Fruit fly (Drosophila melanogaster) whole organism, adult: ENCODE measurements around the gene Cortactin.

Experiments
- CG12768 ChIP-seq: fragments of 200-800 bp; sonication (Bioruptor generic); optimal IDR thresholded peaks from 2 replicates; lab custom pipeline; 2017; ENCODE audit warnings: missing biosample characterization, missing genetic modification characterization, mild to moderate bottlenecking, moderate library complexity, missing genetic modification reagents
- CG33017 ChIP-seq: fragments of 200-800 bp; sonication (Bioruptor generic); optimal IDR thresholded peaks from 2 replicates; lab custom pipeline; 2018; ENCODE audit warnings: missing biosample characterization, mild to moderate bottlenecking, missing genetic modification characterization, moderate library complexity
- CG5204 ChIP-seq: fragments of 200-800 bp; sonication (Bioruptor generic); optimal IDR thresholded peaks from 2 replicates; lab custom pipeline; 2016; ENCODE audit warnings: missing biosample characterization, missing genetic modification characterization
- CG7101 ChIP-seq: fragments of 200-800 bp; sonication (Bioruptor generic); optimal IDR thresholded peaks from 2 replicates; lab custom pipeline; 2018; ENCODE audit warnings: missing biosample characterization, mild to moderate bottlenecking, missing genetic modification characterization, moderate library complexity
- Crg-1 ChIP-seq: fragments of 200-800 bp; sonication (Bioruptor generic); optimal IDR thresholded peaks from 2 replicates; lab custom pipeline; 2016; ENCODE audit warnings: missing biosample characterization, missing genetic modification characterization
- Hr96 ChIP-seq: fragments of 200-800 bp; sonication (Bioruptor generic); optimal IDR thresholded peaks from 2 replicates; lab custom pipeline; 2016; ENCODE audit warnings: missing biosample characterization, missing genetic modification characterization
- bab1 ChIP-seq: fragments of 200-800 bp; sonication (Bioruptor generic); optimal IDR thresholded peaks from 3 replicates; lab custom pipeline; 2019; ENCODE audit warnings: missing biosample characterization, mild to moderate bottlenecking, missing genetic modification characterization, moderate library complexity
- cic ChIP-seq: fragments of 200-800 bp; sonication (Bioruptor generic); optimal IDR thresholded peaks from 2 replicates; lab custom pipeline; 2017; ENCODE audit warnings: missing biosample characterization, mild to moderate bottlenecking, missing genetic modification characterization, moderate library complexity
- cnc ChIP-seq, 2 experiments: fragments of >200 bp; optimal IDR thresholded peaks; 2 replicates each; lab custom pipeline; 2017
- kay ChIP-seq: fragments of 200-800 bp; sonication (Bioruptor generic); peaks from one replicate; lab custom pipeline; 2016; ENCODE audit warnings: missing biosample characterization, missing genetic modification characterization, borderline replicate concordance
- ovo ChIP-seq: fragments of 200-800 bp; sonication (Bioruptor generic); optimal IDR thresholded peaks from 2 replicates; lab custom pipeline; 2016; ENCODE audit warnings: missing biosample characterization, missing genetic modification characterization
- pad ChIP-seq: fragments of 200-800 bp; sonication (Bioruptor generic); optimal IDR thresholded peaks from 3 replicates; lab custom pipeline; 2017; ENCODE audit warnings: missing biosample characterization, missing genetic modification characterization, mild to moderate bottlenecking, moderate library complexity, missing genetic modification reagents
- toe ChIP-seq: fragments of 200-800 bp; sonication (Bioruptor generic); optimal IDR thresholded peaks from 2 replicates; lab custom pipeline; 2016; ENCODE audit warnings: missing biosample characterization, missing genetic modification characterization

- TF ChIP-seq CG7101 (no peak), toe (GFP tag; lab: Kevin White, UChicago) (no peak), kay (GFP tag; lab: Kevin White, UChicago) (no peak), bab1 (GFP tag; lab: Kevin White, UChicago) (no peak), CG33017 (tag; lab: Kevin White, UChicago) (no peak), CG5204 (GFP tag; lab: Kevin White, UChicago) (no peak), CG12768 (GFP tag; lab: Kevin White, UChicago) (no peak), pad (no peak), Hr96 (GFP tag; lab: Kevin White, UChicago) (no peak), Crg-1 (GFP tag; lab: Kevin White, UChicago) (no peak), ovo (GFP tag; lab: Kevin White, UChicago) (no peak), cic (GFP tag; lab: Kevin White, UChicago) (no peak), cnc (optimal IDR thresholded peaks at IDR 0.05; lab: Kevin White, UChicago) (no peak)
Measured at dm6 chr3R:21048729-21049128, 15.5 kb downstream of the Cortactin start, which contains the start of gene CG7079.
